Fruit fly (Drosophila melanogaster): ENCODE measurements around the gene CG9389.

- TF ChIP-seq h (optimal IDR thresholded peaks at IDR 0.05) (no peak), ttk (optimal IDR thresholded peaks at IDR 0.05) (no peak), Myc (optimal IDR thresholded peaks at IDR 0.05) (no peak), insv (optimal IDR thresholded peaks at IDR 0.05) (no peak), Sin3A (optimal IDR thresholded peaks at IDR 0.05) (no peak)
Measured at dm6 chr3L:21230762-21231161, 39.6 kb downstream of the CG9389 start.
